Worm (Caenorhabditis elegans) whole organism, early embryonic: ENCODE data around the gene mab-10.
"Not testable (repeated sequence)": the region's sequence is repeated elsewhere in the genome, so short reads cannot be mapped to it uniquely, and the experiment has no call there.

Experiments
- B0310.2 ChIP-seq: sonication (generic microtip); optimal IDR thresholded peaks from 2 replicates; lab custom pipeline; 2016; ENCODE audit warnings: mild to moderate bottlenecking, missing genetic modification characterization, missing compliant biosample characterization
- F13C5.2 ChIP-seq: sonication (generic microtip); optimal IDR thresholded peaks from 2 replicates; lab custom pipeline; 2017; ENCODE audit warnings: mild to moderate bottlenecking, missing genetic modification characterization, inconsistent platforms, missing compliant biosample characterization
- ama-1 ChIP-seq: fragments of 150-350 bp; optimal IDR thresholded peaks from 2 replicates; lab custom pipeline; 2014
- ceh-13 ChIP-seq: fragments of 200-800 bp; sonication (Bioruptor generic); optimal IDR thresholded peaks from 2 replicates; lab custom pipeline; 2018; ENCODE audit warnings: mild to moderate bottlenecking, missing genetic modification characterization, missing compliant biosample characterization
- ceh-36 ChIP-seq: sonication (generic microtip); optimal IDR thresholded peaks from 2 replicates; lab custom pipeline; 2016; ENCODE audit warnings: missing genetic modification characterization, inconsistent platforms, missing compliant biosample characterization
- ets-7 ChIP-seq: sonication (generic microtip); optimal IDR thresholded peaks from 2 replicates; lab custom pipeline; 2016; ENCODE audit warnings: missing genotype, missing genetic modification characterization, missing compliant biosample characterization
- flt-1 ChIP-seq: fragments of 200-800 bp; sonication (Bioruptor generic); IDR thresholded peaks from 2 replicates; pipeline ENCODE4 v1.3.6; 2022; ENCODE audit warnings: missing genetic modification characterization, missing compliant biosample characterization
- hmbx-1 ChIP-seq: sonication (generic microtip); optimal IDR thresholded peaks from 2 replicates; lab custom pipeline; 2016; ENCODE audit warnings: mild to moderate bottlenecking, missing genetic modification characterization, missing compliant biosample characterization
- hmg-4 ChIP-seq: fragments of 200-800 bp; sonication (Bioruptor generic); optimal IDR thresholded peaks from 2 replicates; lab custom pipeline; 2018; ENCODE audit warnings: mild to moderate bottlenecking, missing genetic modification characterization, missing compliant biosample characterization
- hnd-1 ChIP-seq: sonication (generic microtip); optimal IDR thresholded peaks from 2 replicates; lab custom pipeline; 2016; ENCODE audit warnings: missing genetic modification characterization, missing compliant biosample characterization
- pes-1 ChIP-seq: fragments of 200-800 bp; sonication (Bioruptor generic); IDR thresholded peaks from 2 replicates; pipeline ENCODE4 v1.3.6; 2022; ENCODE audit warnings: missing genetic modification reagents, missing genetic modification characterization, missing compliant biosample characterization
- scrt-1 ChIP-seq: fragments of 200-800 bp; sonication (Bioruptor generic); IDR thresholded peaks from 2 replicates; pipeline ENCODE4 v1.3.6; 2022; ENCODE audit warnings: missing genetic modification characterization, missing compliant biosample characterization
- sea-1 ChIP-seq: fragments of 200-800 bp; sonication (Bioruptor generic); conservative IDR thresholded peaks from 2 replicates; pipeline ENCODE4 v1.3.6; 2022; ENCODE audit warnings: missing genetic modification characterization, missing compliant biosample characterization
- tbx-11 ChIP-seq: fragments of 200-800 bp; sonication (Bioruptor generic); IDR thresholded peaks from 2 replicates; pipeline ENCODE4 v1.3.6; 2022; ENCODE audit warnings: missing genetic modification characterization, missing compliant biosample characterization
- tbx-37 ChIP-seq: fragments of 200-800 bp; sonication (Bioruptor generic); conservative IDR thresholded peaks from 2 replicates; pipeline ENCODE4 v1.3.6; 2022; ENCODE audit warnings: missing genetic modification reagents, missing genetic modification characterization, missing compliant biosample characterization
- tra-4 ChIP-seq: sonication (generic microtip); optimal IDR thresholded peaks from 2 replicates; lab custom pipeline; 2017; ENCODE audit warnings: missing genetic modification characterization, missing compliant biosample characterization

Gene mab-10

ce11 chrII:10490329-10490728, 37.6 kb upstream of the mab-10 start, which contains the start of gene clec-61:
Gene clec-61, minus strand, starts transcription at chrII:10490537.
- TF ChIP-seq ama-1 (no peak), scrt-1 (GFP tag; lab: Robert Waterston, UW) (no peak), hmg-4 (GFP tag; lab: Kevin White, UChicago) (no peak), ceh-13 (GFP tag; lab: Kevin White, UChicago) (no peak), tbx-11 (GFP tag; lab: Robert Waterston, UW) (no peak), pes-1 (GFP tag; lab: Robert Waterston, UW) (no peak), hnd-1 (tag; lab: Kevin White, UChicago) (no peak), F13C5.2 (tag; lab: Kevin White, UChicago) (no peak), flt-1 (GFP tag; lab: Robert Waterston, UW) (no peak)

- not testable (repeated sequence) for TF ChIP-seq sea-1 (GFP tag; lab: Robert Waterston, UW); ets-7 (tag; lab: Kevin White, UChicago); scrt-1 (GFP tag; lab: Robert Waterston, UW)
These were observed 34.9 kb upstream of the mab-10 start, which contains the start of gene ZK666.8 for ce11 chrII:10493034-10493433. Gene ZK666.8, minus strand, starts transcription at chrII:10493134.

- TF ChIP-seq ets-7 (tag; lab: Kevin White, UChicago) (no peak), F13C5.2 (tag; lab: Kevin White, UChicago) (no peak), pes-1 (GFP tag; lab: Robert Waterston, UW) (no peak), tbx-37 (GFP tag; lab: Robert Waterston, UW) (no peak), hmbx-1 (no peak), ama-1 (no peak), B0310.2 (tag; lab: Kevin White, UChicago) (no peak), hnd-1 (tag; lab: Kevin White, UChicago) (no peak), hmg-4 (GFP tag; lab: Kevin White, UChicago) (no peak), flt-1 (GFP tag; lab: Robert Waterston, UW) (no peak)
These were observed 33.4 kb upstream of the mab-10 start, which contains the start of gene ZK666.14 for ce11 chrII:10494467-10494866. Gene ZK666.14, plus strand, starts transcription at chrII:10494767.

- no peak for TF ChIP-seq tbx-11 (GFP tag; lab: Robert Waterston, UW)
- no peak for TF ChIP-seq ets-7 (tag; lab: Kevin White, UChicago)
These were observed 32.0 kb upstream of the mab-10 start, which contains the start of gene ZK666.12 for ce11 chrII:10495912-10496311. Gene ZK666.12, plus strand, starts transcription at chrII:10496212.

ce11 chrII:10500674-10501073, 27.2 kb upstream of the mab-10 start:
- TF ChIP-seq ceh-36 (tag; lab: Kevin White, UChicago) (no peak), hnd-1 (tag; lab: Kevin White, UChicago) (no peak), tbx-37 (GFP tag; lab: Robert Waterston, UW) (no peak), ama-1 (no peak), flt-1 (GFP tag; lab: Robert Waterston, UW) (no peak), hmbx-1 (no peak), ets-7 (tag; lab: Kevin White, UChicago) (no peak), ceh-13 (GFP tag; lab: Kevin White, UChicago) (no peak)

ce11 chrII:10501578-10501977, 26.3 kb upstream of the mab-10 start:
- TF ChIP-seq scrt-1 (GFP tag; lab: Robert Waterston, UW) (no peak), hmg-4 (GFP tag; lab: Kevin White, UChicago) (peak; percentile 34), tbx-11 (GFP tag; lab: Robert Waterston, UW) (no peak), ets-7 (tag; lab: Kevin White, UChicago) (no peak), hmbx-1 (no peak), F13C5.2 (tag; lab: Kevin White, UChicago) (peak; percentile 28), B0310.2 (tag; lab: Kevin White, UChicago) (no peak), sea-1 (GFP tag; lab: Robert Waterston, UW) (no peak), pes-1 (GFP tag; lab: Robert Waterston, UW) (no peak), tra-4 (tag; lab: Kevin White, UChicago) (no peak)

- TF ChIP-seq ets-7 (tag; lab: Kevin White, UChicago) = no peak
- peak; percentile 55; the same call in 1 of the 2 replicates for TF ChIP-seq flt-1 (GFP tag; lab: Robert Waterston, UW)
- no peak for TF ChIP-seq hmbx-1
- peak; percentile 18 for TF ChIP-seq ceh-36 (tag; lab: Kevin White, UChicago)
- TF ChIP-seq F13C5.2 (tag; lab: Kevin White, UChicago) = peak; percentile 69
- TF ChIP-seq ceh-13 (GFP tag; lab: Kevin White, UChicago) = no peak
- TF ChIP-seq hnd-1 (tag; lab: Kevin White, UChicago) = no peak
- peak; percentile 86 for TF ChIP-seq hmg-4 (GFP tag; lab: Kevin White, UChicago)
- 0 out of 2 replicates have a peak, but pooled peaks have one; percentile 45 for TF ChIP-seq scrt-1 (GFP tag; lab: Robert Waterston, UW)
- no peak for TF ChIP-seq ama-1
- TF ChIP-seq tbx-37 (GFP tag; lab: Robert Waterston, UW) = no peak
- no peak for TF ChIP-seq pes-1 (GFP tag; lab: Robert Waterston, UW)
- no peak for TF ChIP-seq sea-1 (GFP tag; lab: Robert Waterston, UW)
These were observed 25.3 kb upstream of the mab-10 start, which contains the start of gene myrf-1 for ce11 chrII:10502491-10503063. Gene myrf-1, minus strand, starts transcription at chrII:10502541.

- TF ChIP-seq hmg-4 (GFP tag; lab: Kevin White, UChicago) = peak; percentile 72
- no peak for TF ChIP-seq tbx-11 (GFP tag; lab: Robert Waterston, UW)
These were observed 23.2 kb upstream of the mab-10 start for ce11 chrII:10504729-10505128.
